Fruit fly (Drosophila melanogaster) whole organism, embryonic: Measurements from ENCODE around the gene NimB5.

Experiments
- CG10431 ChIP-seq: fragments of 200-800 bp; sonication (Bioruptor generic); optimal IDR thresholded peaks from 3 replicates; lab custom pipeline; 2018; ENCODE audit warnings: missing biosample characterization, mild to moderate bottlenecking, missing genetic modification characterization
- CG11398 ChIP-seq: fragments of 200-800 bp; sonication (Bioruptor generic); optimal IDR thresholded peaks from 2 replicates; lab custom pipeline; 2016; ENCODE audit warnings: missing biosample characterization, missing genetic modification characterization
- CG12236 ChIP-seq: fragments of 200-800 bp; sonication (Bioruptor generic); optimal IDR thresholded peaks from 2 replicates; lab custom pipeline; 2016; ENCODE audit warnings: missing biosample characterization, missing genetic modification characterization
- CG12744 ChIP-seq: fragments of 200-800 bp; sonication (Bioruptor generic); optimal IDR thresholded peaks from 2 replicates; lab custom pipeline; 2016; ENCODE audit warnings: missing biosample characterization, missing genetic modification characterization
- CG13123 ChIP-seq: fragments of 200-800 bp; sonication (Bioruptor generic); optimal IDR thresholded peaks from 2 replicates; lab custom pipeline; 2016; ENCODE audit warnings: missing biosample characterization, missing genetic modification characterization
- CG14014 ChIP-seq: fragments of 200-800 bp; sonication (Bioruptor generic); IDR thresholded peaks from 2 replicates; pipeline ENCODE4 v1.3.6; 2022; ENCODE audit warnings: missing biosample characterization, missing genetic modification characterization
- CG14667 ChIP-seq: fragments of 200-800 bp; sonication (Bioruptor generic); IDR thresholded peaks from 2 replicates; pipeline ENCODE4 v1.3.6; 2022; ENCODE audit warnings: missing biosample characterization, missing genetic modification characterization
- CG15479 ChIP-seq: fragments of 200-800 bp; sonication (Bioruptor generic); optimal IDR thresholded peaks from 3 replicates; lab custom pipeline; 2019; ENCODE audit warnings: missing biosample characterization, mild to moderate bottlenecking, missing genetic modification characterization, moderate library complexity
- CG15696 ChIP-seq: fragments of 200-800 bp; sonication (Bioruptor generic); optimal IDR thresholded peaks from 2 replicates; lab custom pipeline; 2019; ENCODE audit warnings: missing biosample characterization, mild to moderate bottlenecking, missing genetic modification characterization, moderate library complexity
- CG16815 ChIP-seq: fragments of 200-800 bp; sonication (Bioruptor generic); optimal IDR thresholded peaks from 3 replicates; lab custom pipeline; 2017; ENCODE audit warnings: missing biosample characterization, mild to moderate bottlenecking, missing genetic modification characterization
- CG17912 ChIP-seq: fragments of 200-800 bp; sonication (Bioruptor generic); optimal IDR thresholded peaks from 2 replicates; lab custom pipeline; 2018; ENCODE audit warnings: missing biosample characterization, mild to moderate bottlenecking, missing genetic modification characterization
- CG18599 ChIP-seq: fragments of 200-800 bp; sonication (Bioruptor generic); optimal IDR thresholded peaks from 3 replicates; lab custom pipeline; 2017; ENCODE audit warnings: missing biosample characterization, missing genetic modification characterization, mild to moderate bottlenecking, moderate library complexity, missing genetic modification reagents
- CG2120 ChIP-seq: fragments of 200-800 bp; sonication (Bioruptor generic); optimal IDR thresholded peaks from 3 replicates; lab custom pipeline; 2016; ENCODE audit warnings: missing biosample characterization, missing genetic modification characterization
- CG2199 ChIP-seq: fragments of 200-800 bp; sonication (Bioruptor generic); IDR thresholded peaks from 3 replicates; pipeline ENCODE4 v1.3.6; 2022; ENCODE audit warnings: missing biosample characterization, missing genetic modification characterization
- CG31224 ChIP-seq: fragments of 200-800 bp; sonication (Bioruptor generic); IDR thresholded peaks from 2 replicates; pipeline ENCODE4 v1.3.6; 2022; ENCODE audit warnings: missing biosample characterization, missing genetic modification characterization
- CG3847 ChIP-seq: fragments of 200-800 bp; sonication (Bioruptor generic); IDR thresholded peaks from 2 replicates; pipeline ENCODE4 v1.3.6; 2022; ENCODE audit warnings: missing biosample characterization, missing genetic modification characterization
- CG5180 ChIP-seq: fragments of 200-800 bp; sonication (Bioruptor generic); optimal IDR thresholded peaks from 3 replicates; lab custom pipeline; 2017; ENCODE audit warnings: missing biosample characterization, missing genetic modification characterization, mild to moderate bottlenecking, moderate library complexity, missing genetic modification reagents
- CG7963 ChIP-seq: fragments of 200-800 bp; sonication (Bioruptor generic); IDR thresholded peaks from 3 replicates; pipeline ENCODE4 v1.3.6; 2022; ENCODE audit warnings: missing biosample characterization, missing genetic modification characterization; ENCODE audit not compliant: partially characterized antibody
- CG9437 ChIP-seq: fragments of 200-800 bp; sonication (Bioruptor generic); optimal IDR thresholded peaks from 2 replicates; lab custom pipeline; 2018; ENCODE audit warnings: missing biosample characterization, mild to moderate bottlenecking, missing genetic modification characterization
- CG9727 ChIP-seq: fragments of 200-800 bp; sonication (Bioruptor generic); optimal IDR thresholded peaks from 3 replicates; lab custom pipeline; 2017; ENCODE audit warnings: missing biosample characterization, mild to moderate bottlenecking, missing genetic modification characterization
- Ets65A ChIP-seq: fragments of 200-800 bp; sonication (Bioruptor generic); peaks from one replicate; lab custom pipeline; 2016; ENCODE audit warnings: missing biosample characterization, missing genetic modification characterization
- GATAe ChIP-seq: fragments of 200-800 bp; sonication (Bioruptor generic); conservative IDR thresholded peaks from 2 replicates; pipeline ENCODE4 v1.3.6; 2022; ENCODE audit warnings: missing biosample characterization, missing genetic modification characterization
- Gsc ChIP-seq: fragments of 200-800 bp; sonication (Bioruptor generic); IDR thresholded peaks from 2 replicates; pipeline ENCODE4 v1.3.6; 2022; ENCODE audit warnings: missing biosample characterization, missing genetic modification characterization
- H2.0 ChIP-seq: fragments of 200-800 bp; sonication (Bioruptor generic); IDR thresholded peaks from 2 replicates; pipeline ENCODE4 v1.3.6; 2022; ENCODE audit warnings: missing biosample characterization, missing genetic modification characterization
- Hey ChIP-seq: fragments of 200-800 bp; sonication (Bioruptor generic); optimal IDR thresholded peaks from 3 replicates; lab custom pipeline; 2018; ENCODE audit warnings: missing biosample characterization, mild to moderate bottlenecking, missing genetic modification characterization
- Hsf ChIP-seq: fragments of 200-800 bp; sonication (Bioruptor generic); optimal IDR thresholded peaks from 3 replicates; lab custom pipeline; 2016; ENCODE audit warnings: missing biosample characterization, missing genetic modification characterization
- Myb ChIP-seq: fragments of 200-800 bp; sonication (Bioruptor generic); optimal IDR thresholded peaks from 2 replicates; lab custom pipeline; 2016; ENCODE audit warnings: missing biosample characterization, missing genetic modification characterization
- Nf-YA ChIP-seq: fragments of 200-800 bp; sonication (Bioruptor generic); IDR thresholded peaks from 2 replicates; pipeline ENCODE4 v1.3.6; 2022; ENCODE audit warnings: missing biosample characterization, missing genetic modification characterization
- Six4 ChIP-seq: fragments of 200-800 bp; sonication (Bioruptor generic); optimal IDR thresholded peaks from 2 replicates; lab custom pipeline; 2016; ENCODE audit warnings: missing biosample characterization, missing genetic modification characterization
- al ChIP-seq: fragments of 200-800 bp; sonication (Bioruptor generic); IDR thresholded peaks from 2 replicates; pipeline ENCODE4 v1.3.6; 2022; ENCODE audit warnings: missing biosample characterization, missing genetic modification characterization
- ap ChIP-seq: fragments of 200-800 bp; sonication (Bioruptor generic); IDR thresholded peaks from 2 replicates; pipeline ENCODE4 v1.3.6; 2022; ENCODE audit warnings: missing biosample characterization, missing genetic modification characterization
- bbx ChIP-seq: fragments of 200-800 bp; sonication (Bioruptor generic); IDR thresholded peaks from 2 replicates; pipeline ENCODE4 v1.3.6; 2022; ENCODE audit warnings: missing biosample characterization, missing genetic modification characterization; ENCODE audit not compliant: partially characterized antibody
- br ChIP-seq: fragments of >200 bp; optimal IDR thresholded peaks from 2 replicates; lab custom pipeline; 2017
- btn ChIP-seq: fragments of 200-800 bp; sonication (Bioruptor generic); optimal IDR thresholded peaks from 2 replicates; lab custom pipeline; 2016; ENCODE audit warnings: missing biosample characterization, missing genetic modification characterization
- dpn ChIP-seq, 2 experiments: fragments of 200-800 bp; sonication (Bioruptor generic); optimal IDR thresholded peaks; 3 replicates each; lab custom pipeline; 2016; ENCODE audit warnings: missing biosample characterization in 2 of 2, missing genetic modification characterization in 2 of 2
- dysf ChIP-seq: fragments of 200-800 bp; sonication (Bioruptor generic); IDR thresholded peaks from 3 replicates; pipeline ENCODE4 v1.3.6; 2022; ENCODE audit warnings: missing biosample characterization, missing genetic modification characterization
- ewg ChIP-seq: fragments of 200-800 bp; sonication (Bioruptor generic); optimal IDR thresholded peaks from 3 replicates; lab custom pipeline; 2017; ENCODE audit warnings: mild to moderate bottlenecking, missing biosample characterization, missing genetic modification reagents, missing genetic modification characterization
- fd102C ChIP-seq: fragments of 200-800 bp; sonication (Bioruptor generic); optimal IDR thresholded peaks from 2 replicates; lab custom pipeline; 2018; ENCODE audit warnings: missing biosample characterization, mild to moderate bottlenecking, missing genetic modification characterization, moderate library complexity
- grn ChIP-seq: fragments of 200-800 bp; sonication (Bioruptor generic); optimal IDR thresholded peaks from 3 replicates; lab custom pipeline; 2017; ENCODE audit warnings: missing biosample characterization, missing genetic modification characterization
- hth ChIP-seq: fragments of >200 bp; optimal IDR thresholded peaks from 2 replicates; lab custom pipeline; 2017; ENCODE audit warnings: inconsistent platforms
- jing ChIP-seq: fragments of 200-800 bp; sonication (Bioruptor generic); optimal IDR thresholded peaks from 2 replicates; lab custom pipeline; 2018; ENCODE audit warnings: missing biosample characterization, mild to moderate bottlenecking, missing genetic modification characterization
- kni ChIP-seq: fragments of 200-800 bp; sonication (Bioruptor generic); optimal IDR thresholded peaks from 3 replicates; lab custom pipeline; 2017; ENCODE audit warnings: mild to moderate bottlenecking, missing biosample characterization, missing genetic modification reagents, missing genetic modification characterization
- knrl ChIP-seq: fragments of 200-800 bp; sonication (Bioruptor generic); IDR thresholded peaks from 3 replicates; pipeline ENCODE4 v1.3.6; 2022; ENCODE audit warnings: missing biosample characterization, missing genetic modification characterization; ENCODE audit not compliant: partially characterized antibody
- pan ChIP-seq, 4 experiments: fragments of >200 bp in 3 of 4; fragments of 200-800 bp in 1 of 4; sonication (Bioruptor generic) in 1 of 4; optimal IDR thresholded peaks in 3 of 4; IDR thresholded peaks in 1 of 4; 2 replicates each; pipeline versions ENCODE4 v1.3.6 to Lab custom; 2017 to 2022; ENCODE audit warnings: missing biosample characterization in 2 of 4, missing genetic modification characterization in 2 of 4, mixed read lengths in 1 of 4
- sens ChIP-seq: fragments of 200-800 bp; sonication (Bioruptor generic); peaks from one replicate; lab custom pipeline; 2016; ENCODE audit warnings: missing biosample characterization, missing genetic modification characterization
- shn ChIP-seq: fragments of 200-800 bp; sonication (Bioruptor generic); optimal IDR thresholded peaks from 3 replicates; lab custom pipeline; 2016; ENCODE audit warnings: missing biosample characterization, missing genetic modification characterization
- tap ChIP-seq: fragments of 200-800 bp; optimal IDR thresholded peaks from 3 replicates; lab custom pipeline; 2019; ENCODE audit warnings: missing biosample characterization, mild to moderate bottlenecking, missing genetic modification characterization, moderate library complexity
- vnd ChIP-seq: fragments of 200-800 bp; sonication (Bioruptor generic); IDR thresholded peaks from 3 replicates; pipeline ENCODE4 v1.3.6; 2022; ENCODE audit warnings: missing biosample characterization, missing genetic modification characterization; ENCODE audit not compliant: partially characterized antibody
- zen2 ChIP-seq: fragments of 200-800 bp; sonication (Bioruptor generic); IDR thresholded peaks from 3 replicates; pipeline ENCODE4 v1.3.6; 2022; ENCODE audit warnings: missing biosample characterization, missing genetic modification characterization; ENCODE audit not compliant: partially characterized antibody

The NimB5 gene

dm6 chr2L:14020875-14021643 is 51.1 kb downstream of the NimB5 start (continued):
- TF ChIP-seq Gsc (GFP tag; lab: Robert Waterston, UW) (no peak), dysf (GFP tag; lab: Robert Waterston, UW) (peak; percentile 63), pan (optimal IDR thresholded peaks at IDR 0.05; lab: Kevin White, UChicago) (peak in 1 of 2 experiments; percentile 4), pan (GFP tag; optimal IDR thresholded peaks at IDR 0.05 in 1 of 2, IDR thresholded peaks at IDR 0.05 in 1 of 2) (peak in 1 of 2 experiments; percentile 69), ewg (GFP tag; lab: Kevin White, UChicago) (peak; percentile 38), CG12236 (GFP tag; lab: Kevin White, UChicago) (no peak), CG9727 (peak; percentile 88), ap (GFP tag; lab: Robert Waterston, UW) (0 out of 2 replicates have a peak, but pooled peaks have one; percentile 5), Six4 (GFP tag; lab: Kevin White, UChicago) (peak; percentile 25), CG2120 (GFP tag; lab: Kevin White, UChicago) (peak; percentile 65), H2.0 (peak; percentile 38; the same call in 1 of the 2 replicates), CG9437 (GFP tag; lab: Kevin White, UChicago) (peak; percentile 87), CG13123 (GFP tag; lab: Kevin White, UChicago) (peak; percentile 6), al (GFP tag; lab: Robert Waterston, UW) (0 out of 2 replicates have a peak, but pooled peaks have one; percentile 3), CG7963 (GFP tag; lab: Robert Waterston, UW) (no peak), CG14014 (GFP tag; lab: Robert Waterston, UW) (no peak), CG10431 (GFP tag; lab: Kevin White, UChicago) (no peak), CG14667 (GFP tag; lab: Robert Waterston, UW) (peak; percentile 48; the same call in 1 of the 2 replicates), Myb (no peak), fd102C (GFP tag; lab: Kevin White, UChicago) (no peak), jing (GFP tag; lab: Kevin White, UChicago) (peak; percentile 46), CG17912 (GFP tag; lab: Kevin White, UChicago) (no peak), CG15696 (no peak), CG16815 (peak; percentile 49), Hsf (GFP tag; lab: Kevin White, UChicago) (peak; percentile 73)

- TF ChIP-seq CG18599 (GFP tag; lab: Kevin White, UChicago) (no peak), CG5180 (GFP tag; lab: Kevin White, UChicago) (peak; percentile 94), CG12744 (GFP tag; lab: Kevin White, UChicago) (no peak), btn (GFP tag; lab: Kevin White, UChicago) (peak; percentile 23), knrl (GFP tag; lab: Robert Waterston, UW) (peak; percentile 44; the same call in 2 of the 3 replicates), Hey (peak; percentile 75), shn (GFP tag; lab: Kevin White, UChicago) (no peak), Nf-YA (no peak), kni (GFP tag; lab: Kevin White, UChicago) (peak; percentile 100), bbx (GFP tag; lab: Robert Waterston, UW) (peak; percentile 72), sens (GFP tag; lab: Kevin White, UChicago) (peak; percentile 52), hth (lab: Kevin White, UChicago) (no peak), CG31224 (peak; percentile 100), CG2199 (GFP tag; lab: Robert Waterston, UW) (peak; percentile 87; the same call in 2 of the 3 replicates), vnd (GFP tag; lab: Robert Waterston, UW) (0 out of 3 replicates have a peak, but pooled peaks have one; percentile 19), GATAe (GFP tag; lab: Robert Waterston, UW) (no peak), dpn (GFP tag; optimal IDR thresholded peaks at IDR 0.05; lab: Kevin White, UChicago) (peak in 1 of 2 experiments; percentile 1), CG11398 (no peak), tap (tag; lab: Kevin White, UChicago) (no peak), br (lab: Kevin White, UChicago) (no peak), Ets65A (GFP tag; lab: Kevin White, UChicago) (peak; percentile 83), CG15479 (GFP tag; lab: Kevin White, UChicago) (peak; percentile 44), CG3847 (no peak), grn (GFP tag; lab: Kevin White, UChicago) (no peak), zen2 (GFP tag; lab: Robert Waterston, UW) (0 out of 3 replicates have a peak, but pooled peaks have one; percentile 46)
Observed at dm6 chr2L:14021646-14022129, 51.7 kb downstream of the NimB5 start.
